Fruit fly (Drosophila melanogaster) whole organism, embryonic: ENCODE measurements around the gene gce.
A peak's percentile ranks its signal among the peaks of the same experiment; 100 is the strongest.

ENCODE experiments used
- ATbp ChIP-seq: fragments of 200-800 bp; sonication (Bioruptor generic); optimal IDR thresholded peaks from 2 replicates; lab custom pipeline; 2017; ENCODE audit warnings: missing biosample characterization, mild to moderate bottlenecking, missing genetic modification characterization, missing genetic modification reagents
- Blimp-1 ChIP-seq: fragments of 200-800 bp; sonication (Bioruptor generic); optimal IDR thresholded peaks from 3 replicates; lab custom pipeline; 2018; ENCODE audit warnings: missing biosample characterization, missing genetic modification characterization, mild to moderate bottlenecking, moderate library complexity, missing genetic modification reagents
- CG11398 ChIP-seq: fragments of 200-800 bp; sonication (Bioruptor generic); optimal IDR thresholded peaks from 2 replicates; lab custom pipeline; 2016; ENCODE audit warnings: missing biosample characterization, missing genetic modification characterization
- CG12391 ChIP-seq: fragments of 200-800 bp; sonication (Bioruptor generic); optimal IDR thresholded peaks from 3 replicates; lab custom pipeline; 2018; ENCODE audit warnings: missing biosample characterization, mild to moderate bottlenecking, missing genetic modification characterization, moderate library complexity
- CG13287 ChIP-seq: fragments of 200-800 bp; sonication (Bioruptor generic); IDR thresholded peaks from 2 replicates; pipeline ENCODE4 v1.3.6; 2022; ENCODE audit warnings: missing biosample characterization, missing genetic modification characterization; ENCODE audit not compliant: partially characterized antibody
- CG14710 ChIP-seq: fragments of 200-800 bp; sonication (Bioruptor generic); optimal IDR thresholded peaks from 3 replicates; lab custom pipeline; 2019; ENCODE audit warnings: missing biosample characterization, mild to moderate bottlenecking, missing genetic modification characterization, moderate library complexity
- CG17568 ChIP-seq: fragments of 200-800 bp; sonication (Bioruptor generic); optimal IDR thresholded peaks from 2 replicates; lab custom pipeline; 2018; ENCODE audit warnings: missing biosample characterization, mild to moderate bottlenecking, missing genetic modification characterization, moderate library complexity
- CG1832 ChIP-seq: fragments of 200-800 bp; sonication (Bioruptor generic); optimal IDR thresholded peaks from 2 replicates; lab custom pipeline; 2017; ENCODE audit warnings: missing biosample characterization, mild to moderate bottlenecking, missing genetic modification characterization, inconsistent platforms
- CG31224 ChIP-seq: fragments of 200-800 bp; sonication (Bioruptor generic); IDR thresholded peaks from 2 replicates; pipeline ENCODE4 v1.3.6; 2022; ENCODE audit warnings: missing biosample characterization, missing genetic modification characterization
- CG31388 ChIP-seq: fragments of 200-800 bp; sonication (Bioruptor generic); optimal IDR thresholded peaks from 2 replicates; lab custom pipeline; 2016; ENCODE audit warnings: missing biosample characterization, missing genetic modification characterization
- CG32772 ChIP-seq: fragments of 200-800 bp; sonication (Bioruptor generic); IDR thresholded peaks from 2 replicates; pipeline ENCODE4 v1.3.6; 2022; ENCODE audit warnings: missing biosample characterization, missing genetic modification characterization
- CG4820 ChIP-seq: fragments of 200-800 bp; sonication (Bioruptor generic); optimal IDR thresholded peaks from 3 replicates; lab custom pipeline; 2016; ENCODE audit warnings: missing biosample characterization, missing genetic modification characterization
- CG8281 ChIP-seq: fragments of 200-800 bp; sonication (Bioruptor generic); optimal IDR thresholded peaks from 2 replicates; lab custom pipeline; 2018; ENCODE audit warnings: missing biosample characterization, mild to moderate bottlenecking, missing genetic modification characterization, moderate library complexity
- Dref ChIP-seq: fragments of 200-800 bp; sonication (Bioruptor generic); IDR thresholded peaks from 2 replicates; pipeline ENCODE4 v1.3.6; 2022; ENCODE audit warnings: missing biosample characterization, missing genetic modification characterization
- Ets97D ChIP-seq: fragments of 200-800 bp; sonication (Bioruptor generic); optimal IDR thresholded peaks from 3 replicates; lab custom pipeline; 2016; ENCODE audit warnings: missing biosample characterization, missing genetic modification characterization
- Med ChIP-seq: fragments of 200-800 bp; sonication (Bioruptor generic); peaks from one replicate; lab custom pipeline; 2016; ENCODE audit warnings: missing biosample characterization, missing genetic modification characterization, mild to moderate bottlenecking, inconsistent platforms, moderate library complexity
- NFAT ChIP-seq: fragments of 200-800 bp; sonication (Bioruptor generic); IDR thresholded peaks from 2 replicates; pipeline ENCODE4 v1.3.6; 2022; ENCODE audit warnings: missing biosample characterization, missing genetic modification characterization
- NK7.1 ChIP-seq: fragments of 200-800 bp; sonication (Bioruptor generic); optimal IDR thresholded peaks from 3 replicates; lab custom pipeline; 2016; ENCODE audit warnings: missing biosample characterization, missing genetic modification characterization
- Neu2 ChIP-seq: fragments of 200-800 bp; sonication (Bioruptor generic); optimal IDR thresholded peaks from 3 replicates; lab custom pipeline; 2016; ENCODE audit warnings: missing biosample characterization, missing genetic modification characterization, borderline replicate concordance
- Rx ChIP-seq: fragments of 200-800 bp; sonication (Bioruptor generic); IDR thresholded peaks from 2 replicates; pipeline ENCODE4 v1.3.6; 2022; ENCODE audit warnings: missing biosample characterization, missing genetic modification characterization
- Sin3A ChIP-seq: fragments of >200 bp; optimal IDR thresholded peaks from 2 replicates; lab custom pipeline; 2018
- Sox102F ChIP-seq: fragments of 200-800 bp; sonication (Bioruptor generic); optimal IDR thresholded peaks from 2 replicates; lab custom pipeline; 2018; ENCODE audit warnings: missing biosample characterization, mild to moderate bottlenecking, missing genetic modification characterization, moderate library complexity
- ap ChIP-seq: fragments of 200-800 bp; sonication (Bioruptor generic); IDR thresholded peaks from 2 replicates; pipeline ENCODE4 v1.3.6; 2022; ENCODE audit warnings: missing biosample characterization, missing genetic modification characterization
- cas ChIP-seq: fragments of 200-800 bp; sonication (Bioruptor generic); IDR thresholded peaks from 2 replicates; pipeline ENCODE4 v1.3.6; 2022; ENCODE audit warnings: missing biosample characterization, missing genetic modification characterization
- chn ChIP-seq: fragments of 200-800 bp; sonication (Bioruptor generic); optimal IDR thresholded peaks from 2 replicates; lab custom pipeline; 2016; ENCODE audit warnings: missing biosample characterization, missing genetic modification characterization
- hkb ChIP-seq, 2 experiments: fragments of 200-800 bp in 1 of 2; fragments of >200 bp in 1 of 2; sonication (Bioruptor generic) in 1 of 2; IDR thresholded peaks in 1 of 2; optimal IDR thresholded peaks in 1 of 2; 2 replicates each; pipeline versions ENCODE4 v1.3.6 to Lab custom; 2017 to 2022; ENCODE audit warnings: missing biosample characterization in 1 of 2, missing genetic modification characterization in 1 of 2
- hth ChIP-seq: fragments of >200 bp; optimal IDR thresholded peaks from 2 replicates; lab custom pipeline; 2017; ENCODE audit warnings: inconsistent platforms
- kah ChIP-seq: fragments of 200-800 bp; sonication (Bioruptor generic); optimal IDR thresholded peaks from 2 replicates; lab custom pipeline; 2018; ENCODE audit warnings: missing biosample characterization, mild to moderate bottlenecking, missing genetic modification characterization
- kay ChIP-seq: fragments of 200-800 bp; sonication (Bioruptor generic); optimal IDR thresholded peaks from 2 replicates; lab custom pipeline; 2016; ENCODE audit warnings: missing biosample characterization, missing genetic modification characterization
- lbe ChIP-seq: fragments of 200-800 bp; sonication (Bioruptor generic); optimal IDR thresholded peaks from 2 replicates; lab custom pipeline; 2016; ENCODE audit warnings: missing biosample characterization, mild to moderate bottlenecking, missing genetic modification characterization
- lmd ChIP-seq: fragments of 200-800 bp; sonication (Bioruptor generic); IDR thresholded peaks from 2 replicates; pipeline ENCODE4 v1.3.6; 2022; ENCODE audit warnings: missing biosample characterization, missing genetic modification characterization
- mirr ChIP-seq: fragments of 200-800 bp; sonication (Bioruptor generic); optimal IDR thresholded peaks from 3 replicates; lab custom pipeline; 2018; ENCODE audit warnings: missing biosample characterization, mild to moderate bottlenecking, missing genetic modification characterization
- nmo ChIP-seq: fragments of 200-800 bp; sonication (Bioruptor generic); optimal IDR thresholded peaks from 2 replicates; lab custom pipeline; 2018; ENCODE audit warnings: missing biosample characterization, mild to moderate bottlenecking, missing genetic modification characterization, moderate library complexity
- phol ChIP-seq: fragments of 200-800 bp; sonication (Bioruptor generic); optimal IDR thresholded peaks from 3 replicates; lab custom pipeline; 2018; ENCODE audit warnings: missing biosample characterization, mild to moderate bottlenecking, missing genetic modification characterization, moderate library complexity
- so ChIP-seq: fragments of 200-800 bp; sonication (Bioruptor generic); IDR thresholded peaks from 3 replicates; pipeline ENCODE4 v1.3.6; 2022; ENCODE audit warnings: missing biosample characterization, missing genetic modification characterization
- sob ChIP-seq: fragments of 200-800 bp; sonication (Bioruptor generic); IDR thresholded peaks from 2 replicates; pipeline ENCODE4 v1.3.6; 2022; ENCODE audit warnings: missing biosample characterization, missing genetic modification characterization
- tio ChIP-seq: fragments of 200-800 bp; sonication (Bioruptor generic); optimal IDR thresholded peaks from 2 replicates; lab custom pipeline; 2017; ENCODE audit warnings: missing biosample characterization, missing genetic modification characterization, inconsistent platforms
- tll ChIP-seq, 2 experiments: fragments of 200-800 bp in 1 of 2; fragments of >200 bp in 1 of 2; sonication (Bioruptor generic) in 1 of 2; optimal IDR thresholded peaks; 2 replicates each; lab custom pipeline; 2017 to 2019; ENCODE audit warnings: missing biosample characterization in 2 of 2, missing genetic modification characterization in 2 of 2, mild to moderate bottlenecking in 1 of 2, moderate library complexity in 1 of 2
- zfh2 ChIP-seq: fragments of 200-800 bp; sonication (Bioruptor generic); optimal IDR thresholded peaks from 2 replicates; lab custom pipeline; 2016; ENCODE audit warnings: missing biosample characterization, missing genetic modification characterization

gce gene

dm6 chrX:15320522-15320921 lies 23.0 kb downstream of the gce start (continued):
- TF ChIP-seq CG8281 (tag; lab: Kevin White, UChicago) (no peak), chn (GFP tag; lab: Kevin White, UChicago) (no peak), CG13287 (no peak), sob (no peak), hth (lab: Kevin White, UChicago) (no peak), tio (GFP tag; lab: Kevin White, UChicago) (no peak), tll (GFP tag; optimal IDR thresholded peaks at IDR 0.05; lab: Kevin White, UChicago) (no peak), ap (GFP tag; lab: Robert Waterston, UW) (no peak), CG32772 (GFP tag; lab: Robert Waterston, UW) (peak; percentile 44; the same call in 1 of the 2 replicates), Ets97D (GFP tag; lab: Kevin White, UChicago) (peak; percentile 11), Dref (GFP tag; lab: Robert Waterston, UW) (peak; percentile 41; the same call in 1 of the 2 replicates), Sox102F (no peak), cas (GFP tag; lab: Robert Waterston, UW) (no peak), NK7.1 (no peak), nmo (GFP tag; lab: Kevin White, UChicago) (no peak), zfh2 (GFP tag; lab: Kevin White, UChicago) (no peak), CG12391 (tag; lab: Kevin White, UChicago) (no peak), CG14710 (no peak), CG11398 (GFP tag; lab: Kevin White, UChicago) (no peak), Sin3A (lab: Kevin White, UChicago) (no peak), CG31224 (GFP tag; lab: Robert Waterston, UW) (no peak), lmd (GFP tag; lab: Robert Waterston, UW) (no peak), kah (GFP tag; lab: Kevin White, UChicago) (no peak), NFAT (GFP tag; lab: Robert Waterston, UW) (no peak), kay (GFP tag; lab: Kevin White, UChicago) (no peak), mirr (GFP tag; lab: Kevin White, UChicago) (no peak), ATbp (GFP tag; lab: Kevin White, UChicago) (no peak), lbe (GFP tag; lab: Kevin White, UChicago) (peak; percentile 21), Rx (GFP tag; lab: Robert Waterston, UW) (no peak), CG4820 (GFP tag; lab: Kevin White, UChicago) (no peak)

- TF ChIP-seq Neu2 (GFP tag; lab: Kevin White, UChicago) (peak; percentile 80), so (GFP tag; lab: Robert Waterston, UW) (no peak), CG1832 (peak; percentile 52), hkb (optimal IDR thresholded peaks at IDR 0.05; lab: Kevin White, UChicago) (no peak), hkb (GFP tag; IDR thresholded peaks at IDR 0.05; lab: Robert Waterston, UW) (0 out of 2 replicates have a peak, but pooled peaks have one; percentile 0), CG17568 (GFP tag; lab: Kevin White, UChicago) (no peak), kay (GFP tag; lab: Kevin White, UChicago) (no peak), Med (GFP tag; lab: Kevin White, UChicago) (peak; percentile 49), Blimp-1 (GFP tag; lab: Kevin White, UChicago) (peak; percentile 49), phol (peak; percentile 3), CG31388 (GFP tag; lab: Kevin White, UChicago) (no peak)
Observed at dm6 chrX:15320973-15321372, 23.4 kb downstream of the gce start.
